Worm (Caenorhabditis elegans): ENCODE results near the gene D1046.4.

Gene D1046.4

ce11 chrIV:8893746-8894145 is 39.9 kb upstream of the D1046.4 start, which contains the start of gene rad-54.L2 (continued):
- TF ChIP-seq zfh-2 (GFP tag; conservative IDR thresholded peaks at IDR 0.05) = no peak
- peak; percentile 68; the same call in 1 of the 2 replicates for TF ChIP-seq ekl-4 (GFP tag; IDR thresholded peaks at IDR 0.05)

DNA sequence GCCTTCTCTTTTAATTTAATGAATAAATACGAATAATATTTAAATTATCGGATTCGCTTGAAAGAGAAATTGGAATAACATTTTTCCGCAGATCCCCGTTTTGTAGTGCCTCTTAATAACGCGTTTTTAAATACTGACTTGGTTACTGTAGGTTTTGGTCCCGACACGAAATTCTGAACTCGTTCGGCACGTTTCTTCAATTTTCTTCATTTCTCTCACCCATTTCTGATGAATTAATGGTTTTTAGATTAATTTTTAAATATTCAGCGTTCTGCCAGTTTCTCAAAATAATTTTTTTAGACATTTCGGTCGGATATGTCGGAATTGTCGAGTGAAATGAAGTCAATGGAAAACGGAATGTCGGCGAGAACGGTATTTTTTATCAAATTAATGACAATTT is 32.3 kb upstream of the D1046.4 start, which contains the start of gene C27B7.5:
TSS of gene C27B7.5 (plus strand) at position 301 of the 400 bp plus-strand sequence.
- no peak for TF ChIP-seq hlh-12 (tag; optimal IDR thresholded peaks at IDR 0.05)
- TF ChIP-seq lsl-1 (GFP tag; optimal IDR thresholded peaks at IDR 0.05) = peak; percentile 5
- TF ChIP-seq pha-4 (tag; optimal IDR thresholded peaks at IDR 0.05) = no peak
- TF ChIP-seq cebp-2 (GFP tag; IDR thresholded peaks at IDR 0.05) = no peak
- no peak for TF ChIP-seq egl-44 (GFP tag; IDR thresholded peaks at IDR 0.05)
- 0 out of 2 replicates have a peak, but pooled peaks have one; percentile 17 for TF ChIP-seq D2030.7 (GFP tag; IDR thresholded peaks at IDR 0.05)
- TF ChIP-seq snpc-4 (GFP tag; optimal IDR thresholded peaks at IDR 0.05) = no peak
- peak in 1 of 4 experiments; percentile 20 for TF ChIP-seq snpc-4 (tag; optimal IDR thresholded peaks at IDR 0.05)
- TF ChIP-seq ZK185.1 (tag; optimal IDR thresholded peaks at IDR 0.05; ENCODE audit: poor library complexity, severe bottlenecking) = no peak
- no peak for TF ChIP-seq aptf-2 (GFP tag; conservative IDR thresholded peaks at IDR 0.05)
- TF ChIP-seq cebp-1 (GFP tag; IDR thresholded peaks at IDR 0.05) = no peak
- TF ChIP-seq cebp-1 (tag; optimal IDR thresholded peaks at IDR 0.05) = peak; percentile 31
- no peak for TF ChIP-seq lsy-27 (tag; optimal IDR thresholded peaks at IDR 0.05; ENCODE audit: borderline replicate concordance, insufficient read depth)
- 0 out of 2 replicates have a peak, but pooled peaks have one; percentile 8 for TF ChIP-seq hmg-1.2 (GFP tag; IDR thresholded peaks at IDR 0.05)
- TF ChIP-seq hmg-20 (GFP tag; IDR thresholded peaks at IDR 0.05) = no peak
- TF ChIP-seq him-1 (tag; optimal IDR thresholded peaks at IDR 0.05) = peak; percentile 22
- peak; percentile 35 for TF ChIP-seq hrde-1 (tag; optimal IDR thresholded peaks at IDR 0.05; ENCODE audit: borderline replicate concordance)
- no peak for TF ChIP-seq tbp1 (GFP tag; optimal IDR thresholded peaks at IDR 0.05)
- peak; percentile 9 for TF ChIP-seq snpc-3.4 (tag; optimal IDR thresholded peaks at IDR 0.05)

ce11 chrIV:8906164-8906563 is 27.5 kb upstream of the D1046.4 start, which contains the start of gene C27B7.6:
Gene C27B7.6, minus strand, starts transcription at chrIV:8906345.
- TF ChIP-seq F39B2.1 (GFP tag; IDR thresholded peaks at IDR 0.05) (no peak), ztf-3 (GFP tag; optimal IDR thresholded peaks at IDR 0.05) (no peak), Y95B8A.8 (GFP tag; IDR thresholded peaks at IDR 0.05) (no peak), D2030.7 (GFP tag; IDR thresholded peaks at IDR 0.05) (no peak), ZK185.1 (tag; optimal IDR thresholded peaks at IDR 0.05; ENCODE audit: poor library complexity, severe bottlenecking) (no peak), pbrm-1 (GFP tag; IDR thresholded peaks at IDR 0.05) (no peak), hsf-1 (GFP tag; IDR thresholded peaks at IDR 0.05) (no peak), dpff-1 (tag; optimal IDR thresholded peaks at IDR 0.05) (no peak), egl-44 (GFP tag; IDR thresholded peaks at IDR 0.05) (no peak), repo-1 (tag; optimal IDR thresholded peaks at IDR 0.05) (no peak), lag-1 (GFP tag; IDR thresholded peaks at IDR 0.05) (no peak)

DNA sequence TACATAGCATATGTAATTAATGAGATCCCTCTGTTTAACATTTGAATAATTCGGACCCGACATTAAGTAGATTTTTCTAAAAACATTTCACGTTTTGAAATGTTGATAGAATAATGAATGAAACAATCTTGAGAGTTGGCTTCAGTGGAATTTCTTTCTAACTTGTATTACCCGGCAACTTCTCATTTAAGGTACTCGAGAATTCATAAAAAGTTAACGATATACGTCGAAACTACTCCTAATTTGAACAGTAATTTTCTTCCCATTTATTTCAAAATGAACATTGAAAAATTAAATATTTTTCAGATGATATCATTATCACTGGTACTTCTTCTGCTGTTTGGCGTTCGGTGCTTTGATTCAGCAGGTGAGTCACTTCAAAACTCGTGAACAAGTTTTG is 26.9 kb upstream of the D1046.4 start, which contains the start of gene C27B7.7:
TSS of gene C27B7.7 (plus strand) at position 301 of the 400 bp plus-strand sequence.
- no peak for TF ChIP-seq madf-10 (tag; optimal IDR thresholded peaks at IDR 0.05)
- TF ChIP-seq dpl-1 (GFP tag; optimal IDR thresholded peaks at IDR 0.05) = no peak
- no peak for TF ChIP-seq athp-1 (tag; optimal IDR thresholded peaks at IDR 0.05)
- no peak for TF ChIP-seq F49E8.2 (tag; optimal IDR thresholded peaks at IDR 0.05; ENCODE audit: insufficient read depth)
- no peak for TF ChIP-seq die-1 (tag; optimal IDR thresholded peaks at IDR 0.05)
- TF ChIP-seq lsl-1 (GFP tag; optimal IDR thresholded peaks at IDR 0.05) = no peak
- no peak for TF ChIP-seq F37B4.10 (GFP tag; IDR thresholded peaks at IDR 0.05)
- no peak for TF ChIP-seq C17E4.6 (GFP tag; IDR thresholded peaks at IDR 0.05)
- TF ChIP-seq him-1 (tag; optimal IDR thresholded peaks at IDR 0.05) = no peak
- no peak for TF ChIP-seq F57C9.4 (tag; optimal IDR thresholded peaks at IDR 0.05)
- no peak for TF ChIP-seq tbx-9 (tag; optimal IDR thresholded peaks at IDR 0.05; ENCODE audit: borderline replicate concordance)
- no peak for TF ChIP-seq sea-2 (GFP tag; IDR thresholded peaks at IDR 0.05)
- no peak for TF ChIP-seq ZK185.1 (tag; optimal IDR thresholded peaks at IDR 0.05; ENCODE audit: poor library complexity, severe bottlenecking)
- no peak for TF ChIP-seq repo-1 (tag; optimal IDR thresholded peaks at IDR 0.05)
- TF ChIP-seq ama-1 (optimal IDR thresholded peaks at IDR 0.05) = no peak
- TF ChIP-seq ama-1 (GFP tag; optimal IDR thresholded peaks at IDR 0.05) = no peak
- TF ChIP-seq Y53G8AR.9 (GFP tag; conservative IDR thresholded peaks at IDR 0.05) = no peak
